Fruit fly (Drosophila melanogaster) whole organism, adult: ENCODE results near the gene pira.
A peak's percentile ranks its signal among the peaks of the same experiment; 100 is the strongest.

Experiments used
- CG11617 ChIP-seq: fragments of 200-800 bp; sonication (Bioruptor generic); optimal IDR thresholded peaks from 2 replicates; lab custom pipeline; 2017; ENCODE audit warnings: mild to moderate bottlenecking, missing biosample characterization, missing genetic modification reagents, missing genetic modification characterization
- CG12768 ChIP-seq: fragments of 200-800 bp; sonication (Bioruptor generic); optimal IDR thresholded peaks from 2 replicates; lab custom pipeline; 2017; ENCODE audit warnings: missing biosample characterization, missing genetic modification characterization, mild to moderate bottlenecking, moderate library complexity, missing genetic modification reagents
- CG14711 ChIP-seq: fragments of 200-800 bp; sonication (Bioruptor generic); optimal IDR thresholded peaks from 2 replicates; lab custom pipeline; 2018; ENCODE audit warnings: missing biosample characterization, mild to moderate bottlenecking, missing genetic modification characterization, moderate library complexity
- CG1620 ChIP-seq: fragments of 200-800 bp; sonication (Bioruptor generic); optimal IDR thresholded peaks from 2 replicates; lab custom pipeline; 2016; ENCODE audit warnings: missing biosample characterization, missing genetic modification characterization
- CG33017 ChIP-seq: fragments of 200-800 bp; sonication (Bioruptor generic); optimal IDR thresholded peaks from 2 replicates; lab custom pipeline; 2018; ENCODE audit warnings: missing biosample characterization, mild to moderate bottlenecking, missing genetic modification characterization, moderate library complexity
- CG5204 ChIP-seq: fragments of 200-800 bp; sonication (Bioruptor generic); optimal IDR thresholded peaks from 2 replicates; lab custom pipeline; 2016; ENCODE audit warnings: missing biosample characterization, missing genetic modification characterization
- CG7045 ChIP-seq: fragments of 200-800 bp; sonication (Bioruptor generic); optimal IDR thresholded peaks from 2 replicates; lab custom pipeline; 2017; ENCODE audit warnings: missing biosample characterization, mild to moderate bottlenecking, missing genetic modification characterization
- CG7101 ChIP-seq: fragments of 200-800 bp; sonication (Bioruptor generic); optimal IDR thresholded peaks from 2 replicates; lab custom pipeline; 2018; ENCODE audit warnings: missing biosample characterization, mild to moderate bottlenecking, missing genetic modification characterization, moderate library complexity
- Clk ChIP-seq: fragments of 200-800 bp; sonication (Bioruptor generic); optimal IDR thresholded peaks from 2 replicates; lab custom pipeline; 2017; ENCODE audit warnings: missing biosample characterization, missing genetic modification characterization
- Crg-1 ChIP-seq: fragments of 200-800 bp; sonication (Bioruptor generic); optimal IDR thresholded peaks from 2 replicates; lab custom pipeline; 2016; ENCODE audit warnings: missing biosample characterization, missing genetic modification characterization
- Hr96 ChIP-seq: fragments of 200-800 bp; sonication (Bioruptor generic); optimal IDR thresholded peaks from 2 replicates; lab custom pipeline; 2016; ENCODE audit warnings: missing biosample characterization, missing genetic modification characterization
- Mnt ChIP-seq: fragments of 200-800 bp; sonication (Bioruptor generic); optimal IDR thresholded peaks from 2 replicates; lab custom pipeline; 2016; ENCODE audit warnings: missing biosample characterization, mild to moderate bottlenecking, missing genetic modification characterization
- bab1 ChIP-seq: fragments of 200-800 bp; sonication (Bioruptor generic); optimal IDR thresholded peaks from 3 replicates; lab custom pipeline; 2019; ENCODE audit warnings: missing biosample characterization, mild to moderate bottlenecking, missing genetic modification characterization, moderate library complexity
- cic ChIP-seq: fragments of 200-800 bp; sonication (Bioruptor generic); optimal IDR thresholded peaks from 2 replicates; lab custom pipeline; 2017; ENCODE audit warnings: missing biosample characterization, mild to moderate bottlenecking, missing genetic modification characterization, moderate library complexity
- cnc ChIP-seq, 2 experiments: fragments of >200 bp; optimal IDR thresholded peaks; 2 replicates each; lab custom pipeline; 2017
- kay ChIP-seq: fragments of 200-800 bp; sonication (Bioruptor generic); peaks from one replicate; lab custom pipeline; 2016; ENCODE audit warnings: missing biosample characterization, missing genetic modification characterization, borderline replicate concordance
- ovo ChIP-seq: fragments of 200-800 bp; sonication (Bioruptor generic); optimal IDR thresholded peaks from 2 replicates; lab custom pipeline; 2016; ENCODE audit warnings: missing biosample characterization, missing genetic modification characterization
- pad ChIP-seq: fragments of 200-800 bp; sonication (Bioruptor generic); optimal IDR thresholded peaks from 3 replicates; lab custom pipeline; 2017; ENCODE audit warnings: missing biosample characterization, missing genetic modification characterization, mild to moderate bottlenecking, moderate library complexity, missing genetic modification reagents
- tj ChIP-seq: fragments of 200-800 bp; sonication (Bioruptor generic); optimal IDR thresholded peaks from 3 replicates; lab custom pipeline; 2017; ENCODE audit warnings: missing biosample characterization, mild to moderate bottlenecking, missing genetic modification characterization, moderate library complexity
- toe ChIP-seq: fragments of 200-800 bp; sonication (Bioruptor generic); optimal IDR thresholded peaks from 2 replicates; lab custom pipeline; 2016; ENCODE audit warnings: missing biosample characterization, missing genetic modification characterization

pira gene

DNA sequence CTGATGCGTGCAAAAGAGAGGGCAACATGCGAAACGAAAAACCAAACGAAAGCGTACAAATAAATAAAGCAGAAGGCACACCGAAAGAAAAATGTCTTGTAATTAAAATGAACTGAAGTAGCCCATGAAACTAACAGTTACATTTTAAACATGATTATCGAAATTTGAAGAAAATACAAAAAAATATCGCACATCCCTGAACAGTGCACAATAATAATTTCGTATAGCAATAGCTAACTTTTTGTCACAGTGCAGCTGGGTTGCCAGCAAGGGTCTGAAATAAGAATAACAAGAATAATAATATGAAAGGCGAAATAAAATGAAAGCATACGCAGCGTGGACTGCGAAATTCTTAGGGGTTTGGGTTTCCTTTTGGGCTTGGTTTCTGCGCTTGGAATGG, 11.2 kb downstream of the pira start:
- TF ChIP-seq Crg-1 (GFP tag; lab: Kevin White, UChicago) (peak; percentile 94), tj (peak; percentile 91), CG7045 (GFP tag; lab: Kevin White, UChicago) (peak; percentile 94), CG11617 (GFP tag; lab: Kevin White, UChicago) (peak; percentile 93), cnc (optimal IDR thresholded peaks at IDR 0.05; lab: Kevin White, UChicago) (no peak), CG7101 (tag; lab: Kevin White, UChicago) (peak; percentile 98), CG12768 (peak; percentile 91), CG1620 (peak; percentile 96), kay (GFP tag; lab: Kevin White, UChicago) (no peak), cic (GFP tag; lab: Kevin White, UChicago) (peak; percentile 29), bab1 (GFP tag; lab: Kevin White, UChicago) (peak; percentile 98), CG14711 (tag; lab: Kevin White, UChicago) (peak; percentile 97), pad (peak; percentile 91), toe (GFP tag; lab: Kevin White, UChicago) (peak; percentile 78), CG5204 (GFP tag; lab: Kevin White, UChicago) (peak; percentile 92), ovo (no peak), CG33017 (tag; lab: Kevin White, UChicago) (peak; percentile 93), Clk (GFP tag; lab: Kevin White, UChicago) (peak; percentile 94), Hr96 (GFP tag; lab: Kevin White, UChicago) (peak; percentile 98), Mnt (GFP tag; lab: Kevin White, UChicago) (peak; percentile 95)

DNA sequence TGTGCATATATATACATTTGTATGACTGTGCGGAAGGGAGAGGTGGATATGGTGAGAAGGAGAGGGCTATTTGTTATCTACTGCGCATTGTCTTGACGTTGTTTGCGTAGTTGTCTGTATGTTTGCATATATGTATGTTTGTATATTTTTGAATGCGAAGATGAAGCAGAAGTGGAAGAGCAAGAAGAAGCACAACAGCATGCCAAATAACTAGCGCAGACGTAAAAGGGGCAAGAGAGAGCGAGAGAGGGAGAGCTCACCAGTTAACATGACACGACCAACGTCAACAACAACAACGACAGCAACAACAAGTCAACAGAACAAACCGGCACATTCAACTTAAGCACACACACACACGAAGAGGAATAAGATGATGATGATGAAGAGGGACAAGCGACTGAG, 11.6 kb downstream of the pira start:
- TF ChIP-seq CG12768 (no peak), cic (GFP tag; lab: Kevin White, UChicago) (peak; percentile 46), kay (GFP tag; lab: Kevin White, UChicago) (peak; percentile 77), Mnt (GFP tag; lab: Kevin White, UChicago) (no peak)

DNA sequence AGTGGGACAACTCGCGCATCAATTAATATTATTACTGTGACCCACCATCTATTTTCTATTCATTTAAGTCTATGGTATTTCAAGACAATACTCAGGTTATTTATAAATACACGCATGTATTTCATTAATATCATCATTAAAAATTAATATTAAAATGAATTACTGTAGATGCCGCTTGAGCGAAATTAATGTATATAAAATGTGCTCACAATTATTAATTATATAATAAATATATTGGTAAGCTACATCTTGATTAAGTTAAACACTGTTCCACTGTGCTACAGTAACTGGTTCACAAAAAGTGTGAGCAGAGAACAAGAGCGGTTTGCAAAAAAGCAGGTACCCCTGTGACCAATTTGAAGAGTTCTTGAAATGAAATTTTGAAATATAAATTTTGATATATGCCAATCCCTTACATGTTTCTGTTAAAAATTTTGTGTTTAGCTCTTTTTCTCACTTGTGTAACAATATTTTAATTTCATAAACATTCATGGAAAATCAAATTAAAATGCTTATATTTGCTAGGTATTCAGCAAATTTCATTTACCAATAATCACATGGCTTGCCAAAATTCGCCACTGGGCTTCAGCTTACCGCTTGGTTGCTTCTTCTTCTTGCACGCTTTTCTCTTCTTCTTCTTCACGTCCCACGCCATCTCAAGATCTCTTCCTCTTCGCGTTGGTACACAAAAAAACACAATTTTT, 12.3 kb downstream of the pira start:
- TF ChIP-seq CG14711 (tag; lab: Kevin White, UChicago) (peak; percentile 99), Hr96 (GFP tag; lab: Kevin White, UChicago) (peak; percentile 100), cic (GFP tag; lab: Kevin White, UChicago) (peak; percentile 91), pad (peak; percentile 98), ovo (peak; percentile 99), CG11617 (GFP tag; lab: Kevin White, UChicago) (peak; percentile 100), Mnt (GFP tag; lab: Kevin White, UChicago) (peak; percentile 97), bab1 (GFP tag; lab: Kevin White, UChicago) (peak; percentile 100), CG1620 (peak; percentile 100), toe (GFP tag; lab: Kevin White, UChicago) (peak; percentile 99), Crg-1 (GFP tag; lab: Kevin White, UChicago) (peak; percentile 100), CG33017 (tag; lab: Kevin White, UChicago) (peak; percentile 99), Clk (GFP tag; lab: Kevin White, UChicago) (peak; percentile 97), cnc (optimal IDR thresholded peaks at IDR 0.05; lab: Kevin White, UChicago) (no peak), CG7101 (tag; lab: Kevin White, UChicago) (peak; percentile 100), kay (GFP tag; lab: Kevin White, UChicago) (peak; percentile 96), tj (peak; percentile 98), CG7045 (GFP tag; lab: Kevin White, UChicago) (peak; percentile 99), CG12768 (peak; percentile 99), CG5204 (GFP tag; lab: Kevin White, UChicago) (peak; percentile 99)

DNA sequence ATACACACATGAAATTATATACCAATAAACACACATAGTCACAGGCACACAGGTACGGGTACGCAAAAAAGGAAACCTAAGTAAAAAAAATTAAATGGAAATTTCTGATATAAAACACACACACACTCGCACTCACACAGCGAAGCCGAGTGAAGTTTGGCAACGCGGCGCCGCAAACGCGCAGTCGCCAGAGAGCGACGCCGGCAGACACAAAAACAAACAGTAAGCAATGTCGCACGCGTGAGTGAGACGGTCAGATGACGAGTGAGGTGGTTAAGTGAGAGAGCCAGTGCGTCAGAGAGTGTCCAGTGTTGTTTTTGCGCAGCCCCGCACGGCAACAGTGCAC, 12.9 kb downstream of the pira start:
- TF ChIP-seq cic (GFP tag; lab: Kevin White, UChicago) (no peak), tj (no peak), CG1620 (no peak), cnc (optimal IDR thresholded peaks at IDR 0.05; lab: Kevin White, UChicago) (no peak), CG5204 (GFP tag; lab: Kevin White, UChicago) (no peak), ovo (no peak), bab1 (GFP tag; lab: Kevin White, UChicago) (no peak), CG33017 (tag; lab: Kevin White, UChicago) (no peak), Clk (GFP tag; lab: Kevin White, UChicago) (no peak), CG11617 (GFP tag; lab: Kevin White, UChicago) (no peak), Mnt (GFP tag; lab: Kevin White, UChicago) (no peak), Hr96 (GFP tag; lab: Kevin White, UChicago) (no peak), CG7045 (GFP tag; lab: Kevin White, UChicago) (no peak), CG12768 (no peak), Crg-1 (GFP tag; lab: Kevin White, UChicago) (no peak), CG7101 (tag; lab: Kevin White, UChicago) (no peak)

DNA sequence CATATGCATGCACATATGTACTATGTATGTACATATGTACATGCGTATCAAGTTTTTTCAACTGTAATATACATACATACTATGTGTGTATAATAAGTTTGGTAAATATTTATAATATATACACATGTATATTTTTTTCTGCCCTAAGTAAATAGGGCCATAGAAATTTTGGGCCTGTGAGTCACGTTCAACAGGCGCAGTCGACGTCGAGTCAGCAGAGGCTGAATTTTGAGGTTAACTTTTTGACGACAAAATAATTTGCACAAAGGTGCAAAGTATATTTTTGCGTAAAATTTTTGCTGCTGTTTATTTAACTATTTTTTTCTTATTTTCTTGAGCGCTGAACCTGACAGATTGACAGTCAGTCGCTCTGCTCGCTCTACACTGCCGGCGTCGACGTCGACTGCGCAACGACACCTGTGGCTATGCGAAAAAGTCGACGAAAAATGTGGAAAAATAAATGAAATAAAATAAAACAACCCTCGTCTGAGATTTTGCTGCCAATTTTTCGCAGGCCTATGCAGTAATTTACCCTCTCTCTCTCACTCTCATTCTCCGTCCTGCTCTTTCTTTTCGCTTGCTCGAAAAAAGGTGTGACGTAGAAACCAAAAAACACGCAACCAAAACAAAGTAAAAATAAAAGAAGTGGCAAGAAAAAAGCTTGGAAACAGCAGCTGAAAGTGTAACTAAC, 13.4 kb downstream of the pira start:
- TF ChIP-seq bab1 (GFP tag; lab: Kevin White, UChicago) (no peak), kay (GFP tag; lab: Kevin White, UChicago) (peak; percentile 82), Mnt (GFP tag; lab: Kevin White, UChicago) (no peak), tj (peak; percentile 96), CG12768 (no peak), cic (GFP tag; lab: Kevin White, UChicago) (no peak), CG33017 (tag; lab: Kevin White, UChicago) (no peak), CG5204 (GFP tag; lab: Kevin White, UChicago) (no peak), CG7045 (GFP tag; lab: Kevin White, UChicago) (no peak), Clk (GFP tag; lab: Kevin White, UChicago) (no peak)
